Worm (Caenorhabditis elegans) whole organism, L4 larva: ENCODE measurements around the gene emb-8.

ENCODE experiments used
- F10B5.3 ChIP-seq: sonication (generic microtip); optimal IDR thresholded peaks from 2 replicates; lab custom pipeline; 2016; ENCODE audit warnings: mild to moderate bottlenecking, missing genetic modification characterization, missing compliant biosample characterization
- F26F4.8 ChIP-seq: fragments of 200-800 bp; sonication (Bioruptor generic); conservative IDR thresholded peaks from 2 replicates; pipeline ENCODE4 v1.3.6; 2022; ENCODE audit warnings: missing genetic modification characterization, missing compliant biosample characterization
- F37D6.2 ChIP-seq: sonication (generic microtip); optimal IDR thresholded peaks from 2 replicates; lab custom pipeline; 2016; ENCODE audit warnings: mild to moderate bottlenecking, missing genetic modification characterization, missing compliant biosample characterization
- F44E2.7 ChIP-seq: fragments of 200-800 bp; sonication (Bioruptor generic); IDR thresholded peaks from 2 replicates; pipeline ENCODE4 v2.1.2; 2022; ENCODE audit warnings: missing genetic modification characterization, missing compliant biosample characterization
- T20F7.1 ChIP-seq: fragments of 200-800 bp; sonication (Bioruptor generic); optimal IDR thresholded peaks from 2 replicates; lab custom pipeline; 2018; ENCODE audit warnings: mild to moderate bottlenecking, missing genetic modification characterization, missing compliant biosample characterization
- T26A8.4 ChIP-seq: fragments of 200-800 bp; sonication (Bioruptor generic); IDR thresholded peaks from 2 replicates; pipeline ENCODE4 v1.3.6; 2022; ENCODE audit warnings: missing genetic modification characterization, missing compliant biosample characterization
- Y105C5A.15 ChIP-seq: fragments of 200-800 bp; sonication (Bioruptor generic); IDR thresholded peaks from 2 replicates; pipeline ENCODE4 v1.3.6; 2022; ENCODE audit warnings: missing genetic modification characterization, missing compliant biosample characterization
- Y5F2A.4 ChIP-seq: fragments of 200-800 bp; sonication (Bioruptor generic); optimal IDR thresholded peaks from 2 replicates; lab custom pipeline; 2018; ENCODE audit warnings: mild to moderate bottlenecking, missing genetic modification characterization, missing compliant biosample characterization
- ZK546.5 ChIP-seq, 2 experiments: sonication (generic microtip); optimal IDR thresholded peaks; 2 replicates each; lab custom pipeline; 2017; ENCODE audit warnings: missing biosample characterization in 2 of 2, missing genetic modification characterization in 2 of 2
- aha-1 ChIP-seq: fragments of 150-350 bp; peaks from one replicate; lab custom pipeline; 2014; ENCODE audit warnings: missing biosample characterization, missing genetic modification characterization
- ama-1 ChIP-seq: fragments of 150-350 bp; optimal IDR thresholded peaks from 2 replicates; lab custom pipeline; 2014; ENCODE audit warnings: inconsistent platforms, mixed read lengths
- ceh-28 ChIP-seq: fragments of 150-350 bp; optimal IDR thresholded peaks from 2 replicates; lab custom pipeline; 2014; ENCODE audit warnings: missing biosample characterization, missing genetic modification reagents, missing genetic modification characterization
- ceh-32 ChIP-seq: sonication (generic microtip); optimal IDR thresholded peaks from 2 replicates; lab custom pipeline; 2016; ENCODE audit warnings: mild to moderate bottlenecking, missing genetic modification characterization, missing compliant biosample characterization; ENCODE audit not compliant: poor library complexity
- ceh-44 ChIP-seq: fragments of 200-800 bp; sonication (Bioruptor generic); IDR thresholded peaks from 2 replicates; pipeline ENCODE4 v1.3.6; 2022; ENCODE audit warnings: missing genetic modification reagents, missing genetic modification characterization, missing compliant biosample characterization
- ceh-82 ChIP-seq: sonication (generic microtip); optimal IDR thresholded peaks from 2 replicates; lab custom pipeline; 2017; ENCODE audit warnings: missing biosample characterization, missing genetic modification characterization
- cey-2 ChIP-seq: sonication (generic microtip); optimal IDR thresholded peaks from 3 replicates; lab custom pipeline; 2017; ENCODE audit warnings: missing genetic modification characterization, mild to moderate bottlenecking, missing compliant biosample characterization, antibody characterized with exemption, borderline replicate concordance; ENCODE audit not compliant: insufficient read depth
- ctbp-1 ChIP-seq: fragments of 200-800 bp; sonication (Bioruptor generic); IDR thresholded peaks from 2 replicates; pipeline ENCODE4 v1.3.6; 2022; ENCODE audit warnings: missing genetic modification reagents, missing genetic modification characterization, missing compliant biosample characterization
- daf-12 ChIP-seq: fragments of 150-350 bp; optimal IDR thresholded peaks from 2 replicates; lab custom pipeline; 2014; ENCODE audit warnings: missing biosample characterization, missing genetic modification reagents, missing genetic modification characterization
- daf-19 ChIP-seq: fragments of 200-800 bp; sonication (Bioruptor generic); conservative IDR thresholded peaks from 2 replicates; pipeline ENCODE4 v1.3.6; 2022; ENCODE audit warnings: missing genetic modification characterization, missing compliant biosample characterization
- dmd-6 ChIP-seq: fragments of 200-800 bp; sonication (Bioruptor generic); IDR thresholded peaks from 2 replicates; pipeline ENCODE4 v1.3.6; 2022; ENCODE audit warnings: missing genetic modification reagents, missing genetic modification characterization, missing compliant biosample characterization
- dpl-1 ChIP-seq: fragments of 150-350 bp; optimal IDR thresholded peaks from 2 replicates; lab custom pipeline; 2014; ENCODE audit warnings: missing biosample characterization, missing genetic modification reagents, missing genetic modification characterization
- duxl-1 ChIP-seq: sonication (generic microtip); optimal IDR thresholded peaks from 2 replicates; lab custom pipeline; 2016; ENCODE audit warnings: mild to moderate bottlenecking, missing genetic modification characterization, moderate library complexity, missing compliant biosample characterization; ENCODE audit not compliant: poor library complexity
- egl-43 ChIP-seq: fragments of 200-800 bp; sonication (Bioruptor generic); IDR thresholded peaks from 2 replicates; pipeline ENCODE4 v1.3.6; 2022; ENCODE audit warnings: missing genetic modification reagents, missing genetic modification characterization, missing compliant biosample characterization
- hif-1 ChIP-seq, 2 experiments: sonication (generic microtip); optimal IDR thresholded peaks; 2 replicates each; lab custom pipeline; 2016 to 2017; ENCODE audit warnings: missing compliant biosample characterization in 2 of 2, missing genetic modification characterization in 2 of 2, missing genetic modification reagents in 2 of 2, missing genotype in 2 of 2, mild to moderate bottlenecking in 1 of 2
- hlh-11 ChIP-seq: fragments of 200-800 bp; sonication (Bioruptor generic); optimal IDR thresholded peaks from 2 replicates; lab custom pipeline; 2018; ENCODE audit warnings: mild to moderate bottlenecking, missing genetic modification characterization, missing compliant biosample characterization
- hlh-30 ChIP-seq: sonication (generic microtip); optimal IDR thresholded peaks from 2 replicates; lab custom pipeline; 2017; ENCODE audit warnings: antibody characterized with exemption, mild to moderate bottlenecking, missing genetic modification characterization, missing compliant biosample characterization; ENCODE audit not compliant: insufficient read depth
- lin-1 ChIP-seq: fragments of 200-800 bp; sonication (Bioruptor generic); IDR thresholded peaks from 2 replicates; pipeline ENCODE4 v1.3.6; 2022; ENCODE audit warnings: missing genetic modification reagents, missing genetic modification characterization, missing compliant biosample characterization
- lin-13 ChIP-seq: fragments of 150-350 bp; optimal IDR thresholded peaks from 2 replicates; lab custom pipeline; 2014; ENCODE audit warnings: missing biosample characterization, missing genetic modification reagents, missing genetic modification characterization
- lin-29 ChIP-seq: fragments of 200-800 bp; sonication (Bioruptor generic); IDR thresholded peaks from 2 replicates; pipeline ENCODE4 v1.3.6; 2022; ENCODE audit warnings: missing genetic modification reagents, missing genetic modification characterization, missing compliant biosample characterization
- lin-38 ChIP-seq: fragments of 200-800 bp; sonication (Bioruptor generic); IDR thresholded peaks from 2 replicates; pipeline ENCODE4 v1.3.6; 2022; ENCODE audit warnings: missing genetic modification reagents, missing genetic modification characterization, missing compliant biosample characterization
- lsy-2 ChIP-seq, 2 experiments: fragments of 150-350 bp in 1 of 2; sonication (generic microtip) in 1 of 2; optimal IDR thresholded peaks; 2 replicates each; lab custom pipeline; 2014 to 2017; ENCODE audit warnings: missing biosample characterization in 2 of 2, missing genetic modification characterization in 2 of 2
- mdl-1 ChIP-seq, 2 experiments: fragments of 150-350 bp in 1 of 2; sonication (generic microtip) in 1 of 2; optimal IDR thresholded peaks; 2 replicates each; lab custom pipeline; 2014 to 2017; ENCODE audit warnings: missing biosample characterization in 2 of 2, missing genetic modification characterization in 2 of 2
- mes-2 ChIP-seq: sonication (generic microtip); optimal IDR thresholded peaks from 2 replicates; lab custom pipeline; 2016; ENCODE audit warnings: missing genotype, mild to moderate bottlenecking, missing genetic modification characterization, missing compliant biosample characterization; ENCODE audit not compliant: poor library complexity, severe bottlenecking
- mxl-3 ChIP-seq: fragments of 200-800 bp; sonication (Bioruptor generic); optimal IDR thresholded peaks from 2 replicates; lab custom pipeline; 2018; ENCODE audit warnings: mild to moderate bottlenecking, missing genetic modification characterization, missing compliant biosample characterization
- nhr-237 ChIP-seq: sonication (generic microtip); optimal IDR thresholded peaks from 2 replicates; lab custom pipeline; 2017; ENCODE audit warnings: missing biosample characterization, missing genetic modification characterization
- nhr-41 ChIP-seq: fragments of 200-800 bp; sonication (Bioruptor generic); IDR thresholded peaks from 2 replicates; pipeline ENCODE4 v1.3.6; 2022; ENCODE audit warnings: missing genetic modification reagents, missing genetic modification characterization, missing compliant biosample characterization
- php-3 ChIP-seq: fragments of 200-800 bp; sonication (Bioruptor generic); IDR thresholded peaks from 2 replicates; pipeline ENCODE4 v1.3.6; 2022; ENCODE audit warnings: missing genetic modification reagents, missing genetic modification characterization, missing compliant biosample characterization
- saeg-2 ChIP-seq: fragments of 200-800 bp; sonication (Bioruptor generic); IDR thresholded peaks from 2 replicates; pipeline ENCODE4 v1.3.6; 2022; ENCODE audit warnings: missing genetic modification reagents, missing genetic modification characterization, missing compliant biosample characterization
- sdz-12 ChIP-seq: fragments of 200-800 bp; sonication (Bioruptor generic); optimal IDR thresholded peaks from 2 replicates; lab custom pipeline; 2018; ENCODE audit warnings: mild to moderate bottlenecking, missing genetic modification characterization, missing compliant biosample characterization
- set-16 ChIP-seq: fragments of 200-800 bp; sonication (Bioruptor generic); IDR thresholded peaks from 2 replicates; pipeline ENCODE4 v1.3.6; 2022; ENCODE audit warnings: missing genetic modification reagents, missing genetic modification characterization, missing compliant biosample characterization
- skn-1 ChIP-seq: fragments of 150-350 bp; optimal IDR thresholded peaks from 2 replicates; lab custom pipeline; 2014; ENCODE audit warnings: missing biosample characterization, missing genetic modification characterization
- spr-3 ChIP-seq: fragments of 200-800 bp; sonication (Bioruptor generic); optimal IDR thresholded peaks from 2 replicates; lab custom pipeline; 2018; ENCODE audit warnings: mild to moderate bottlenecking, missing genetic modification characterization, missing compliant biosample characterization
- tag-97 ChIP-seq: fragments of 200-800 bp; sonication (Bioruptor generic); IDR thresholded peaks from 2 replicates; pipeline ENCODE4 v1.3.6; 2022; ENCODE audit warnings: missing genetic modification characterization, missing compliant biosample characterization
- tra-1 ChIP-seq: fragments of 200-800 bp; sonication (Bioruptor generic); IDR thresholded peaks from 2 replicates; pipeline ENCODE4 v1.3.6; 2022; ENCODE audit warnings: missing genetic modification reagents, missing genetic modification characterization, missing compliant biosample characterization
- unc-39 ChIP-seq: sonication (generic microtip); optimal IDR thresholded peaks from 2 replicates; lab custom pipeline; 2017; ENCODE audit warnings: missing biosample characterization, missing genetic modification characterization
- unc-62 ChIP-seq, 3 experiments: fragments of 150-350 bp in 1 of 3; sonication (generic microtip); optimal IDR thresholded peaks in 2 of 3; peaks in 1 of 3; 1 replicate in 1 of 3; 2 replicates in 2 of 3; lab custom pipeline; 2014 to 2017; ENCODE audit warnings: missing biosample characterization in 3 of 3, missing genetic modification characterization in 3 of 3, missing genetic modification reagents in 3 of 3, missing genotype in 1 of 3
- zag-1 ChIP-seq: fragments of 150-350 bp; optimal IDR thresholded peaks from 2 replicates; lab custom pipeline; 2014; ENCODE audit warnings: missing biosample characterization, missing genetic modification characterization
- zfp-2 ChIP-seq: sonication (generic microtip); optimal IDR thresholded peaks from 2 replicates; lab custom pipeline; 2016; ENCODE audit warnings: mild to moderate bottlenecking, missing genetic modification characterization, missing compliant biosample characterization
- zfp-3 ChIP-seq: fragments of 200-800 bp; sonication (Bioruptor generic); conservative IDR thresholded peaks from 2 replicates; pipeline ENCODE4 v1.3.6; 2022; ENCODE audit warnings: missing genetic modification reagents, missing genetic modification characterization, missing compliant biosample characterization
- zip-11 ChIP-seq: fragments of 200-800 bp; sonication (Bioruptor generic); IDR thresholded peaks from 2 replicates; pipeline ENCODE4 v1.3.6; 2022; ENCODE audit warnings: missing genetic modification characterization, missing compliant biosample characterization

Gene emb-8

DNA sequence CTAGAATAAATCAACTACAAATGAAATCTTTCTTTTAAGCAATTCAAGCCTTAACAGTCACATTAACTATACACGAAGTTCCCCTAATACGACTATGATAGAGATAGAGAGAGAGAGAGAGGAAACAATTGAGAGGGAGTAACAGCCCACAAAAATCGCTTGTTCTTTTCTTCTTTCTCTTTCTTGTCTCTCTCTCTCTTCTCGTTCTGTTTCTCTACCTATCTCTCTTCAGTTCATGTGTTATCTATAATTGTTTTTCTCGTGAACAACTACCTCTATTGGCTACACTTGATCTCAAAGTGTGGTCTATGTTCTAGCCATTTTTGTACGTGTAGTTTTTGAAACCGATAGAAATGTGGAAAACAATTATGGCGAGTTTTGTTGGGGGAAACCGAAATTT, 3.2 kb upstream of the emb-8 start (continued):
- TF ChIP-seq ama-1 (no peak), skn-1 (no peak), zfp-3 (GFP tag; lab: Robert Waterston, UW) (no peak), lin-13 (GFP tag; lab: Kevin White, UChicago) (no peak), saeg-2 (GFP tag; lab: Robert Waterston, UW) (no peak), mxl-3 (GFP tag; lab: Kevin White, UChicago) (peak; percentile 10), Y5F2A.4 (GFP tag; lab: Kevin White, UChicago) (no peak), mdl-1 (tag; optimal IDR thresholded peaks at IDR 0.05; lab: Kevin White, UChicago) (peak in 1 of 2 experiments; percentile 75), duxl-1 (tag; lab: Kevin White, UChicago) (no peak), tra-1 (GFP tag; lab: Robert Waterston, UW) (0 out of 2 replicates have a peak, but pooled peaks have one; percentile 27), daf-19 (no peak), sdz-12 (no peak), zip-11 (GFP tag; lab: Robert Waterston, UW) (no peak), tag-97 (no peak), dpl-1 (GFP tag; lab: Kevin White, UChicago) (peak; percentile 13), php-3 (no peak), ceh-82 (no peak), ctbp-1 (no peak), hif-1 (tag; optimal IDR thresholded peaks at IDR 0.05; lab: Kevin White, UChicago) (peak in 1 of 2 experiments; percentile 78), set-16 (GFP tag; lab: Robert Waterston, UW) (no peak), ZK546.5 (tag; optimal IDR thresholded peaks at IDR 0.05; lab: Kevin White, UChicago) (no peak), F26F4.8 (no peak), spr-3 (GFP tag; lab: Kevin White, UChicago) (no peak), zfp-2 (tag; lab: Kevin White, UChicago) (no peak), lin-38 (GFP tag; lab: Robert Waterston, UW) (no peak), nhr-237 (tag; lab: Kevin White, UChicago) (no peak), lin-29 (GFP tag; lab: Robert Waterston, UW) (no peak), F37D6.2 (tag; lab: Kevin White, UChicago) (no peak), F10B5.3 (no peak), zag-1 (tag; lab: Kevin White, UChicago) (no peak)
- TF ChIP-seq, all 104 proteins: peak for 28

DNA sequence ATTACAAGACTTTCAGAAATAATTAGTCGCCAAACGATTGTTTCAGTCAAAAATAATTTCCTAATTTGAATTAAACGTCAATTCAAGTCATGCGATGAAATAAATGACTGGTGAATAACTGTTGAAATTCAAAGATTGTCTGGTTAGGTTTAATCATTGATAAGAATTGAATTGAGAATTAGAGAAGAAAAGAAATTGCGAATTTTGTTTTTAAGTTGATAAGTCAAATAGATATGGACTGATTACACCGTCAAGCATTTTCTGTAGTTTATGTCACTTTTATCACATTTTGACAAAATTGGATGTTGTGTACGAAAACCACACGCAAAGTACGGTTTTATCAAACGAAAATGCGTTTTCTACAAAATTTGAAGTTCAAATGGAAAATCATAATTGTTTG, 1.8 kb upstream of the emb-8 start:
- TF ChIP-seq nhr-237 (tag; lab: Kevin White, UChicago) (no peak), tag-97 (no peak), daf-12 (tag; lab: Kevin White, UChicago) (no peak), hlh-11 (tag; lab: Kevin White, UChicago) (peak; percentile 86), ceh-28 (tag; lab: Kevin White, UChicago) (no peak), tra-1 (GFP tag; lab: Robert Waterston, UW) (peak; percentile 88), Y105C5A.15 (GFP tag; lab: Robert Waterston, UW) (no peak), ceh-32 (tag; lab: Kevin White, UChicago) (no peak), lin-1 (GFP tag; lab: Robert Waterston, UW) (peak; percentile 59), lin-38 (GFP tag; lab: Robert Waterston, UW) (no peak), T20F7.1 (GFP tag; lab: Kevin White, UChicago) (peak; percentile 58), unc-62 (GFP tag; optimal IDR thresholded peaks at IDR 0.05 in 1 of 2; lab: Kevin White, UChicago) (peak; percentile 15 to 98), unc-62 (tag; optimal IDR thresholded peaks at IDR 0.05; lab: Kevin White, UChicago) (no peak), unc-39 (tag; lab: Kevin White, UChicago) (no peak), aha-1 (tag; lab: Kevin White, UChicago) (peak; percentile 86), T26A8.4 (GFP tag; lab: Robert Waterston, UW) (0 out of 2 replicates have a peak, but pooled peaks have one; percentile 23), nhr-41 (GFP tag; lab: Robert Waterston, UW) (peak; percentile 57; the same call in 1 of the 2 replicates), ceh-44 (GFP tag; lab: Robert Waterston, UW) (no peak), dmd-6 (peak; percentile 93), mes-2 (no peak), mxl-3 (GFP tag; lab: Kevin White, UChicago) (no peak), egl-43 (GFP tag; lab: Robert Waterston, UW) (no peak), hlh-30 (tag; lab: Kevin White, UChicago) (peak; percentile 62), F44E2.7 (no peak), cey-2 (tag; lab: Kevin White, UChicago) (peak; percentile 12), lsy-2 (tag; optimal IDR thresholded peaks at IDR 0.05; lab: Kevin White, UChicago) (peak in 1 of 2 experiments; percentile 58), lin-13 (GFP tag; lab: Kevin White, UChicago) (no peak)
